Fruit fly (Drosophila melanogaster): ENCODE measurements around the gene Arc42.

Gene Arc42

DNA sequence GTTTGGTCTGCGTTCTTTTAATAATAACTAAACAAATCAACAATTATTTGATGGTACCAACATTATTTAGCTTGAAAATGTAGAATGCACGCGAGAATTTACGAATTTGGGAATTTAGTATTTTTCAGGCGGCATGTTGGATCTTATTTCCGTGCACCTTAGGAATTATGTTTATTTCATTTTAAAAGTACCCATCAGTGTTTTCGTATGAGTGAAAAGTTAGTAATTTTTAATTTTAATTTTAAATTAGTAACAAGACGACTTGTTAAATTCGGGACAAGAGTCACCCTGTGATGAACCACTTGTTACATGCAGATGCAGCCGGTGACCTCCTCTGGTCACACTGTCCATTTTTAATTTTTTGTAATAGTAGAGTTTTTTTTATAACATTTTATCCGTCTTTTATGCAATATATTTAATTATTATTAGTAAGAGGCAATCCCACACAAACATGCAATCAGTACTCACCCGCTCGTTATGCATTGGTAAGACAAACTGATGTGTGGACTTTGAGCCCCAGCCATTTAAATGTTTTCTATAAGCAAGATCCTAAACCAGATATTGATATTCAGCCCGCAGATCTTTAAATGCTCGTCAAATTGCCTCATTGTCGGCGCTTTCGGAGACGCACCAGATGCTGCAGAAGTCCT is at the start of gene Arc42, which contains the start of gene CG17186:
TSS of gene Arc42 (plus strand) at position 311 of the 650 bp plus-strand sequence.
TSS of gene CG17186 (minus strand) at position 88 of the 650 bp plus-strand sequence.
- TF ChIP-seq Dll (optimal IDR thresholded peaks at IDR 0.05): no peak
- TF ChIP-seq psq (optimal IDR thresholded peaks at IDR 0.05): no peak
- TF ChIP-seq usp (GFP tag; optimal IDR thresholded peaks at IDR 0.05): no peak
- TF ChIP-seq CG8478 (optimal IDR thresholded peaks at IDR 0.05): no peak
- TF ChIP-seq pan (optimal IDR thresholded peaks at IDR 0.05): no peak
- TF ChIP-seq EcR (GFP tag; optimal IDR thresholded peaks at IDR 0.05): no peak

DNA sequence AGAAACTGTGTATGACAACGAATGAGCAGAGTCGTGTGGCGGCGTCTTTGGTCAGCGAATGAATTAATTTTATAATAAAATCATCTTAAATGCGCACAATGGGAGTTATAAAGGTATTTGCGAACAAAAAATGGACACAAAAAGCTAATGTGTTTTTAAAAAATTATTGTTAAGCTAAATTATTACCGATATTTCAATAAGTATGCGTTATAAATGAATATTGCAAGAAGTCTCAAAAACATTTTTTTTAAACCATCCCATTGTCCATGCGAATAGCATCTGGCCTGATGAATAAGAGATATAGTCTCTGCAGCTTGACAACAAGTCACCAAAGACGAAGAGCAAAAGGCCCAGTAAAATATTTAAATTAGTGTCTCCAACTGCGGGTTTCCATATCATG is 46.6 kb upstream of the Arc42 start:
- TF ChIP-seq CG8478 (optimal IDR thresholded peaks at IDR 0.05): no peak
- no peak for TF ChIP-seq usp (GFP tag; optimal IDR thresholded peaks at IDR 0.05)

DNA sequence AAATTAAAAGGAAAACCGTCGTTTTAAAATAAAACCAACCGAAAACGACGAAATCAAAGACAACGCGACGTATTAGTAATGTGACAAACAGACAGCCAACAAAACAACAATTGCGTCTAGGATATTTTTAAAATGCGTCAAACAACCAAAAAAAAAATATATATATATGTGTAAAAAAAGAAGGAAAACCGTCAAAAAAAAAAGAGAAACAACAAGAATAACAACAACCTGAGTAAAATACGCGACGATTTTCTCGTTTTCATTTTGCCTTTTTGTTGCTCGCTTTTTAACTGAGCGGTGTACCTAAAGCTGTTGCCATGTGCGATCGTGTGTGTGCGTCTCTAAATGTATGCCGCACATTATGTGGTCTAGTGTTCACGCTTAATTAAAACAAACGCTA is 44.0 kb upstream of the Arc42 start:
- no peak for TF ChIP-seq Dll (optimal IDR thresholded peaks at IDR 0.05)
- no peak for TF ChIP-seq CG8478 (optimal IDR thresholded peaks at IDR 0.05)
- TF ChIP-seq EcR (GFP tag; optimal IDR thresholded peaks at IDR 0.05): no peak
- TF ChIP-seq usp (GFP tag; optimal IDR thresholded peaks at IDR 0.05): no peak
- TF ChIP-seq pan (optimal IDR thresholded peaks at IDR 0.05): no peak
- TF ChIP-seq psq (optimal IDR thresholded peaks at IDR 0.05): no peak

DNA sequence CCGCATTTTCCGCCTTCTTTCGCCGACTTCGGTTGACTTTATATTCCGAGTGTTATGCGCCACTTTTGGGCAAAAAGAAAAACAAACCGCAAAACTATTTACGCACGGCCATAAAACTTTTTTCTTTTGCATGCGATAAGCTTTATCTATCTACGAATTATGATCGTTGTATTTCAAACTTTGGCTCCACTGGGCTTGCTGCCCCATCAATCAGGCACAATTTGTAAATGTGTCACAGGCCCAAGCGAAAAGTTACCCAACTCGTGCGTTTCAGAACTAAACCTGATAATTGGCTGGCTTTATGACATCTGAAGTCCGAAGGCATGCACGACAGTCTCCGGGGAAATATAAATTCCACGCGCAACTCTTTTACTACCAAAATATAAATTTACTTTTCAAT is 43.6 kb upstream of the Arc42 start:
- TF ChIP-seq EcR (GFP tag; optimal IDR thresholded peaks at IDR 0.05): no peak
- no peak for TF ChIP-seq Dll (optimal IDR thresholded peaks at IDR 0.05)
- TF ChIP-seq usp (GFP tag; optimal IDR thresholded peaks at IDR 0.05): no peak
- TF ChIP-seq psq (optimal IDR thresholded peaks at IDR 0.05): no peak
- no peak for TF ChIP-seq CG8478 (optimal IDR thresholded peaks at IDR 0.05)
- TF ChIP-seq pan (optimal IDR thresholded peaks at IDR 0.05): no peak

DNA sequence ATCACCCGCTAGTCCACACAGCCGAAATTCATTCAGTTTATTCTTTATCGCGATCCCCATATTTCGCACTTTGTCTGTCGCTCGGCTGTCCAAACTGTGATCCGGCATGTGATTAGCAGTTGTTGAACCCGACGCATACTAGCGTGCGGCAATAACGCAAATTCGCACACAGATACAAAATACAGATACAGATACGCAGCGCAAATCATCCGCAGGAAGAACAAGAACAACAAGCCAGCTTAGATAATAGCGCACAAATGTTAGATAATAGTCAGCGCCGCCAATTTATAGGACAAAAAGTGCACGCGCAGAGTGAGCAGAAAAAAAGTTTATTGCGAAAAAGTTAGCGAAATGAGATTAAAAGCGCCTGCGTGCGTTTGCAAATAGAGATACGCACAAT is 42.6 kb upstream of the Arc42 start:
- TF ChIP-seq EcR (GFP tag; optimal IDR thresholded peaks at IDR 0.05): no peak

DNA sequence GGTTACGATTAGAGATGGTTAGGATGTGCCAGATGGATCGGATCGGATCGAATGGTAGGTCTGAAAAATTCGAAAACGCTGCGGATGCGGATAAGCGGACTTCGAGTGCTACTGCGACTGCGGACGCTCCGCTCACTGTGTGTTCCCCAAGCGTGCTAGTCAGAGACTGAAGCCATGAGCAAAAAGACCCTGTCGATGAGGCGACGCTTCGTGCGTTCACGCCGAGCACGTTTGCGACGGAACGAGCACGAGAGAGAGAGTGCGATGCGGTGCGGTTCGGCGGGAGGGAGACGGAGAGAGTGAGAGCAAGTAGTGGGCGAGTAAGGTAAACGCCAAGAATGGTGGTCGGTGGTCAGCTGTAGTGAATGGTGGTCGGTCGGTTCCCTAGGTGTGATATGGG is 40.9 kb upstream of the Arc42 start, which contains the start of gene bnl:
TSS of gene bnl (minus strand) at position 131 of the 400 bp plus-strand sequence.
- peak; percentile 81 for TF ChIP-seq Dll (optimal IDR thresholded peaks at IDR 0.05)
- TF ChIP-seq psq (optimal IDR thresholded peaks at IDR 0.05): no peak
- TF ChIP-seq CG8478 (optimal IDR thresholded peaks at IDR 0.05): peak; percentile 38

DNA sequence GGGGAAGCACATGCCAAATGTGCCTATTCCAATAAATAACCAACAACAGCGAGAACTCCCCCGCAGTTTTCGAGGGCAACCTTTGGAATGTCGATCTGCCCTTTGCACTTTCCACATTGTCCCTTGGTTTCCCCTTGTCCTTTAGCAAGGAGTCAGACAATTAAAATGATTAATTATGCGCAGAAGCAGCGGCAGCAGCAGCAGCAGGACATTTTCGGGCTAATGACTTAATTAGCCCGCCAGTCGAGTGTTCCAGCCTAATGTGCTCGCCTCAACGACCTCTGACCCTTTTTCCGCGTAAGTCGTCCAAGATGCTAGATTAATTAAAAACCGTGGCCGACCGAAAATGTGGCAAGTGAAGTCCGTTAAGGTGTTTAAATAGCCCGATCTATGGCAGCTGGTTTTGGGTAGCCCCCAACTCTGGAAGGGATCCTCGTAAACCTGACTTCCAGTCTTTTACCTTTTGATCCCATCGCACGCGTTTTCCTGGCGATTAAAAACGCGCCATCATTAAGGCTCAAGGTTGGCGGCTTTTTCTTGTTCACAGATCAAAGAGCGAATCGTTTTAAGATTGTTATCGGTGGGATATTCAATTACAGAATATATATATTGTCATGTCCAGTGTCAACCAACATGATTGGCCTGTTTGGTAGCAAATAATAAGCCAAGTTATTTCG is 38.5 kb upstream of the Arc42 start:
- TF ChIP-seq psq (optimal IDR thresholded peaks at IDR 0.05) (no peak), Dll (optimal IDR thresholded peaks at IDR 0.05) (no peak), EcR (GFP tag; optimal IDR thresholded peaks at IDR 0.05) (no peak), CG8478 (optimal IDR thresholded peaks at IDR 0.05) (no peak), pan (optimal IDR thresholded peaks at IDR 0.05) (no peak), usp (GFP tag; optimal IDR thresholded peaks at IDR 0.05) (no peak)

DNA sequence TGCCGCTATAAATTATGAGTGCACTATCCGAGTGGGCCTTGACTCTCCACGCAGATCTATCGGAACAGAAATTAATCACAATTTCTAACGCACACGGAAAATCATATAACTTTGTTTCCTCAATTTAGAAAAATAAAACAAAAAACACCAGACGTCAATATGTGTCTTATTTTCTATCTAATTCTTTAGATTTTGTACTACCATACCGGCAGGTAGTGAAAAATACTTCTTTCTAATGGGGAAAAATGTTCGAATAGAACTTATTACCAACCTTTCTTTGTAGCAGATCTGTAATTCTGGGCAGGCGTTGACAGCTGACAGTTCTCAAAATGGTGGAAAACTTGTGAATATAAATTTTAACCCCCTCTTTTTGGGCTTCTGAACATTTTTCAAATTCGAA is 37.0 kb upstream of the Arc42 start, which contains the start of gene CG31459:
TSS of gene CG31459 (plus strand) at position 301 of the 400 bp plus-strand sequence.
- TF ChIP-seq EcR (GFP tag; optimal IDR thresholded peaks at IDR 0.05) (no peak), CG8478 (optimal IDR thresholded peaks at IDR 0.05) (no peak), psq (optimal IDR thresholded peaks at IDR 0.05) (no peak), pan (optimal IDR thresholded peaks at IDR 0.05) (no peak), usp (GFP tag; optimal IDR thresholded peaks at IDR 0.05) (no peak), Dll (optimal IDR thresholded peaks at IDR 0.05) (no peak)

DNA sequence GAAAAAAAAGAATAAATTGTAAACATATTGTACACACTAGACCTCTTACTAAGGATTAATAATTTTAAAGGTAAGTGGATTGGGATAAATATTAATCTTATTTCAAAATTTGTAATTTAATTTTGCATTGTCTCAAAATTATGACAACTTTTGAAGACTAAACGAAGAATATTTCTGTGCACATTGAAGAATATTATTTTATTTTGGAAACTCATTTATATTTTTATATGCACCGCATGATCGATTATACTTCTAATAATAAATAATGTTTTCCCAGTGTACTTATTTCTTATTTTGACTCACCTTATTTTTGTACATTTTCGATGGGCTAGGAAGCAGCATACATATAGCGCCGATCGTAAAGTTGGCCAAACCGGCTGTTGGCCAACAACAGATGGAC is 33.6 kb upstream of the Arc42 start:
- TF ChIP-seq usp (GFP tag; optimal IDR thresholded peaks at IDR 0.05) (no peak), Dll (optimal IDR thresholded peaks at IDR 0.05) (no peak), CG8478 (optimal IDR thresholded peaks at IDR 0.05) (no peak), EcR (GFP tag; optimal IDR thresholded peaks at IDR 0.05) (no peak), pan (optimal IDR thresholded peaks at IDR 0.05) (no peak), psq (optimal IDR thresholded peaks at IDR 0.05) (no peak)

DNA sequence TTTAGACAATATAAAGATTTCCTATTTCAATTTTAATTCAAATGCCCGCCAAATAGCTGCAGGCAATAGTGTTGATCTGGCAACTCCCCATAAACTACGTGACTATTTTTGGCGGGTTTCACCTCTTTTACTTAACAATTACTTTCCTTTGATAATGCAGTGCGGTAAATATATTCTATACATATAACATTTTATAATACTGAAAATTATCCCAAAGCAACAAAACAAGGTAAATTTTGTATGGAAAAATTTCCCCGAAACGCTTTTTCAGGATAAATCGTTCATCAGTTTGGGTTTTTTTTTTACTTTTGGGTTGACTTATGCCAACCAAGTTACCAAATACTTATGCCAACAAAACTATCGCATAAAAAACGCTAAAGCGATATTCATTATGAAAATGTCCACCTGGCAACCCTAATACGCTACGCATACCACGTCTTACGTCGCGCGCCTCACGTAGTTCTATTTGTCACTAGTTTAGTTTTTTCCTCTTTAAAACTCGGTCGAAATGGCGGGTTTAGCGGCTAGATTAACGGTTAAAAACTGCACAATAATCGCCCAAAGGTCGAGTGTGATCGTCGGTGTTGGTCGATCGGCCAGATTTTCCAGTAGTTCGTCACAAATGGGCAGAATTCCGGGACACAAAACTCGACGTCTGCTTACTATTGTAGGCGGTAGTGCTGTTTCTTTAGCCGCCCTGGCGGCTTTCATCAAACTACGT is 30.5 kb upstream of the Arc42 start, which contains the start of gene MICU3:
TSS of gene MICU3 (plus strand) at position 442 of the 721 bp plus-strand sequence.
- TF ChIP-seq pan (optimal IDR thresholded peaks at IDR 0.05) (no peak), EcR (GFP tag; optimal IDR thresholded peaks at IDR 0.05) (no peak), psq (optimal IDR thresholded peaks at IDR 0.05) (no peak)

DNA sequence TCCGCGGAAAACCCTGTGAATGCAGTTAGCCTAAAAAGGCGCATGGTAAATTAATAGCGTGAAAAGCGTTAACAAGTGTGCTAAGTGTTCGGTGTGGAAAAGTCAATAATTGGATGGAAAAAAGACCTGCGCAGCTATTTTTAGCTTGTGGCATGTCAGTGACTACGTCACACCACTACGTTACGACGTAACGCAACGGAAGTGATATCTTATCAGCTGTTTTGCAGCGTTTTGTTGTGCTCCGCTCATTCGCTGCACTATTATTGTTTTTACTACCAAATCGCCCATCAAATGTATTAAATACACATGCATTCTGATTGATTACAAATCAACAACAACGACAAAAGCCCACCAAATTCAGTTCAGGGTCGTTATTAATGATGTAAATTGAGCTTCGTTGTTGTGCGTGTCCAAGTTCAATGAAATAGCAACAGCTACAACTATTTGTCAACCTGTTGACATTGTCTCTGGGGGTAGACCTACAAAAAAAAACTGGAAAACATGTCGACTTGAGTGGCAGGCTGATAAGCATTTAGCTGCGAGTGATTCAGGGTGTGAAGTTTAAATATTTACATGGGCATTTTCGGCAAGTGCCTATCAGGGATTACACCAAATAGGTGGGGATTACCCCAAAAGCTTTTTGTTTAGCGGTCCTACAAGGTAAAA is 29.8 kb upstream of the Arc42 start:
- TF ChIP-seq CG8478 (optimal IDR thresholded peaks at IDR 0.05): no peak
- no peak for TF ChIP-seq EcR (GFP tag; optimal IDR thresholded peaks at IDR 0.05)
- no peak for TF ChIP-seq pan (optimal IDR thresholded peaks at IDR 0.05)
- no peak for TF ChIP-seq psq (optimal IDR thresholded peaks at IDR 0.05)
- TF ChIP-seq Dll (optimal IDR thresholded peaks at IDR 0.05): no peak

Data from whole organism.